Fruit fly (Drosophila melanogaster) whole organism, embryonic: Measurements from ENCODE around the gene Neurochondrin.

Experiments used
- Bgb ChIP-seq: fragments of 200-800 bp; sonication (Bioruptor generic); IDR thresholded peaks from 2 replicates; pipeline ENCODE4 v1.3.6; 2022; ENCODE audit warnings: missing biosample characterization, missing genetic modification characterization; ENCODE audit not compliant: partially characterized antibody
- CG11504 ChIP-seq: fragments of 200-800 bp; sonication (Bioruptor generic); optimal IDR thresholded peaks from 3 replicates; lab custom pipeline; 2019; ENCODE audit warnings: missing biosample characterization, mild to moderate bottlenecking, missing genetic modification characterization, moderate library complexity
- CG15269 ChIP-seq: fragments of 200-800 bp; sonication (Bioruptor generic); optimal IDR thresholded peaks from 2 replicates; lab custom pipeline; 2018; ENCODE audit warnings: missing biosample characterization, mild to moderate bottlenecking, missing genetic modification characterization, moderate library complexity
- CG17361 ChIP-seq: fragments of 200-800 bp; sonication (Bioruptor generic); IDR thresholded peaks from 3 replicates; pipeline ENCODE4 v1.3.6; 2022; ENCODE audit warnings: missing biosample characterization, missing genetic modification characterization
- CG18599 ChIP-seq: fragments of 200-800 bp; sonication (Bioruptor generic); optimal IDR thresholded peaks from 3 replicates; lab custom pipeline; 2017; ENCODE audit warnings: missing biosample characterization, missing genetic modification characterization, mild to moderate bottlenecking, moderate library complexity, missing genetic modification reagents
- CG2120 ChIP-seq: fragments of 200-800 bp; sonication (Bioruptor generic); optimal IDR thresholded peaks from 3 replicates; lab custom pipeline; 2016; ENCODE audit warnings: missing biosample characterization, missing genetic modification characterization
- CG2129 ChIP-seq: fragments of 200-800 bp; sonication (Bioruptor generic); IDR thresholded peaks from 2 replicates; pipeline ENCODE4 v1.3.6; 2022; ENCODE audit warnings: missing biosample characterization, missing genetic modification characterization; ENCODE audit not compliant: partially characterized antibody
- CG2199 ChIP-seq: fragments of 200-800 bp; sonication (Bioruptor generic); IDR thresholded peaks from 3 replicates; pipeline ENCODE4 v1.3.6; 2022; ENCODE audit warnings: missing biosample characterization, missing genetic modification characterization
- CG2678 ChIP-seq: fragments of 200-800 bp; sonication (Bioruptor generic); optimal IDR thresholded peaks from 3 replicates; lab custom pipeline; 2019; ENCODE audit warnings: missing biosample characterization, mild to moderate bottlenecking, missing genetic modification characterization, moderate library complexity
- CG3065 ChIP-seq: fragments of 200-800 bp; sonication (Bioruptor generic); optimal IDR thresholded peaks from 2 replicates; lab custom pipeline; 2016; ENCODE audit warnings: missing biosample characterization, missing genetic modification characterization
- CG42726 ChIP-seq: fragments of 200-800 bp; sonication (Bioruptor generic); IDR thresholded peaks from 2 replicates; pipeline ENCODE4 v1.3.6; 2022; ENCODE audit warnings: missing biosample characterization, missing genetic modification characterization; ENCODE audit not compliant: partially characterized antibody
- CG6175 ChIP-seq: fragments of 200-800 bp; sonication (Bioruptor generic); IDR thresholded peaks from 3 replicates; pipeline ENCODE4 v1.3.6; 2022; ENCODE audit warnings: missing biosample characterization, missing genetic modification characterization
- CG6654 ChIP-seq: fragments of 200-800 bp; sonication (Bioruptor generic); optimal IDR thresholded peaks from 2 replicates; lab custom pipeline; 2017; ENCODE audit warnings: missing biosample characterization, mild to moderate bottlenecking, missing genetic modification characterization
- CG7839 ChIP-seq: fragments of 200-800 bp; sonication (Bioruptor generic); optimal IDR thresholded peaks from 3 replicates; lab custom pipeline; 2018; ENCODE audit warnings: missing biosample characterization, mild to moderate bottlenecking, missing genetic modification characterization, moderate library complexity
- CG7963 ChIP-seq: fragments of 200-800 bp; sonication (Bioruptor generic); IDR thresholded peaks from 3 replicates; pipeline ENCODE4 v1.3.6; 2022; ENCODE audit warnings: missing biosample characterization, missing genetic modification characterization; ENCODE audit not compliant: partially characterized antibody
- CG8388 ChIP-seq: fragments of 200-800 bp; sonication (Bioruptor generic); optimal IDR thresholded peaks from 2 replicates; lab custom pipeline; 2019; ENCODE audit warnings: missing biosample characterization, mild to moderate bottlenecking, missing genetic modification characterization, moderate library complexity
- CG9727 ChIP-seq: fragments of 200-800 bp; sonication (Bioruptor generic); optimal IDR thresholded peaks from 3 replicates; lab custom pipeline; 2017; ENCODE audit warnings: missing biosample characterization, mild to moderate bottlenecking, missing genetic modification characterization
- Chrac-16 ChIP-seq: fragments of 200-800 bp; sonication (Bioruptor generic); optimal IDR thresholded peaks from 3 replicates; lab custom pipeline; 2016; ENCODE audit warnings: missing biosample characterization, missing genetic modification characterization
- Deaf1 ChIP-seq: fragments of 200-800 bp; optimal IDR thresholded peaks from 3 replicates; lab custom pipeline; 2019; ENCODE audit warnings: missing biosample characterization, mild to moderate bottlenecking, missing genetic modification characterization, moderate library complexity
- Doc3 ChIP-seq: fragments of 200-800 bp; sonication (Bioruptor generic); IDR thresholded peaks from 3 replicates; pipeline ENCODE4 v1.3.6; 2022; ENCODE audit warnings: missing biosample characterization, missing genetic modification characterization; ENCODE audit not compliant: partially characterized antibody
- Fer1 ChIP-seq: fragments of 200-800 bp; sonication (Bioruptor generic); optimal IDR thresholded peaks from 2 replicates; lab custom pipeline; 2017; ENCODE audit warnings: missing biosample characterization, mild to moderate bottlenecking, missing genetic modification characterization
- Fer3 ChIP-seq: fragments of 200-800 bp; sonication (Bioruptor generic); optimal IDR thresholded peaks from 2 replicates; lab custom pipeline; 2018; ENCODE audit warnings: missing biosample characterization, mild to moderate bottlenecking, missing genetic modification characterization, moderate library complexity
- Hand ChIP-seq: fragments of 200-800 bp; sonication (Bioruptor generic); optimal IDR thresholded peaks from 2 replicates; lab custom pipeline; 2017; ENCODE audit warnings: mild to moderate bottlenecking, missing biosample characterization, missing genetic modification reagents, missing genetic modification characterization
- Hmr ChIP-seq: fragments of 200-800 bp; sonication (Bioruptor generic); optimal IDR thresholded peaks from 3 replicates; lab custom pipeline; 2017; ENCODE audit warnings: mild to moderate bottlenecking, missing biosample characterization, missing genetic modification reagents, missing genetic modification characterization
- MESR4 ChIP-seq: fragments of 200-800 bp; sonication (Bioruptor generic); optimal IDR thresholded peaks from 2 replicates; lab custom pipeline; 2018; ENCODE audit warnings: missing biosample characterization, mild to moderate bottlenecking, missing genetic modification characterization, moderate library complexity
- Meics ChIP-seq: fragments of 200-800 bp; sonication (Bioruptor generic); optimal IDR thresholded peaks from 2 replicates; lab custom pipeline; 2017; ENCODE audit warnings: missing biosample characterization, mild to moderate bottlenecking, missing genetic modification characterization
- Myb ChIP-seq: fragments of 200-800 bp; sonication (Bioruptor generic); optimal IDR thresholded peaks from 2 replicates; lab custom pipeline; 2016; ENCODE audit warnings: missing biosample characterization, missing genetic modification characterization
- Scr ChIP-seq: fragments of 200-800 bp; sonication (Bioruptor generic); IDR thresholded peaks from 2 replicates; pipeline ENCODE4 v1.3.6; 2022; ENCODE audit warnings: missing biosample characterization, missing genetic modification characterization; ENCODE audit not compliant: partially characterized antibody
- Sin3A ChIP-seq: fragments of >200 bp; optimal IDR thresholded peaks from 2 replicates; lab custom pipeline; 2018
- Sry-β ChIP-seq: fragments of 200-800 bp; sonication (Bioruptor generic); optimal IDR thresholded peaks from 2 replicates; lab custom pipeline; 2018; ENCODE audit warnings: missing biosample characterization, mild to moderate bottlenecking, missing genetic modification characterization, moderate library complexity
- ab ChIP-seq: fragments of 200-800 bp; sonication (Bioruptor generic); optimal IDR thresholded peaks from 2 replicates; lab custom pipeline; 2016; ENCODE audit warnings: missing biosample characterization, missing genetic modification characterization
- ato ChIP-seq: fragments of 200-800 bp; sonication (Bioruptor generic); IDR thresholded peaks from 2 replicates; pipeline ENCODE4 v1.3.6; 2022; ENCODE audit warnings: missing biosample characterization, missing genetic modification characterization; ENCODE audit not compliant: partially characterized antibody
- bigmax ChIP-seq: fragments of 200-800 bp; sonication (Bioruptor generic); optimal IDR thresholded peaks from 2 replicates; lab custom pipeline; 2018; ENCODE audit warnings: missing biosample characterization, mild to moderate bottlenecking, missing genetic modification characterization
- chinmo ChIP-seq: fragments of 200-800 bp; sonication (Bioruptor generic); IDR thresholded peaks from 4 replicates; pipeline ENCODE4 v1.3.6; 2022; ENCODE audit warnings: missing biosample characterization, missing genetic modification characterization; ENCODE audit not compliant: partially characterized antibody
- crc ChIP-seq: fragments of 200-800 bp; sonication (Bioruptor generic); optimal IDR thresholded peaks from 2 replicates; lab custom pipeline; 2016; ENCODE audit warnings: missing biosample characterization, missing genetic modification characterization
- dysf ChIP-seq: fragments of 200-800 bp; sonication (Bioruptor generic); IDR thresholded peaks from 3 replicates; pipeline ENCODE4 v1.3.6; 2022; ENCODE audit warnings: missing biosample characterization, missing genetic modification characterization
- ewg ChIP-seq: fragments of 200-800 bp; sonication (Bioruptor generic); optimal IDR thresholded peaks from 3 replicates; lab custom pipeline; 2017; ENCODE audit warnings: mild to moderate bottlenecking, missing biosample characterization, missing genetic modification reagents, missing genetic modification characterization
- gem ChIP-seq: fragments of 200-800 bp; sonication (Bioruptor generic); optimal IDR thresholded peaks from 2 replicates; lab custom pipeline; 2019; ENCODE audit warnings: missing biosample characterization, mild to moderate bottlenecking, missing genetic modification characterization, moderate library complexity
- grau ChIP-seq: fragments of 200-800 bp; optimal IDR thresholded peaks from 3 replicates; lab custom pipeline; 2019; ENCODE audit warnings: missing biosample characterization, mild to moderate bottlenecking, missing genetic modification characterization, moderate library complexity
- lilli ChIP-seq: fragments of 200-800 bp; sonication (Bioruptor generic); optimal IDR thresholded peaks from 3 replicates; lab custom pipeline; 2016; ENCODE audit warnings: missing biosample characterization, missing genetic modification characterization
- odd ChIP-seq: fragments of 200-800 bp; sonication (Bioruptor generic); optimal IDR thresholded peaks from 2 replicates; lab custom pipeline; 2017; ENCODE audit warnings: missing biosample characterization, mild to moderate bottlenecking, missing genetic modification characterization
- pb ChIP-seq: fragments of 200-800 bp; sonication (Bioruptor generic); optimal IDR thresholded peaks from 3 replicates; lab custom pipeline; 2016; ENCODE audit warnings: missing biosample characterization, missing genetic modification characterization
- row ChIP-seq: fragments of 200-800 bp; sonication (Bioruptor generic); IDR thresholded peaks from 3 replicates; pipeline ENCODE4 v1.3.6; 2022; ENCODE audit warnings: missing biosample characterization, missing genetic modification characterization
- sens ChIP-seq: fragments of 200-800 bp; sonication (Bioruptor generic); peaks from one replicate; lab custom pipeline; 2016; ENCODE audit warnings: missing biosample characterization, missing genetic modification characterization
- sob ChIP-seq: fragments of 200-800 bp; sonication (Bioruptor generic); IDR thresholded peaks from 2 replicates; pipeline ENCODE4 v1.3.6; 2022; ENCODE audit warnings: missing biosample characterization, missing genetic modification characterization
- sr ChIP-seq: fragments of 200-800 bp; sonication (Bioruptor generic); IDR thresholded peaks from 3 replicates; pipeline ENCODE4 v1.3.6; 2022; ENCODE audit warnings: missing biosample characterization, missing genetic modification characterization
- unc-4 ChIP-seq: fragments of 200-800 bp; sonication (Bioruptor generic); IDR thresholded peaks from 2 replicates; pipeline ENCODE4 v1.3.6; 2022; ENCODE audit warnings: missing biosample characterization, missing genetic modification characterization; ENCODE audit not compliant: partially characterized antibody
- z ChIP-seq: fragments of 200-800 bp; sonication (Bioruptor generic); IDR thresholded peaks from 3 replicates; pipeline ENCODE4 v1.3.6; 2022; ENCODE audit warnings: missing biosample characterization, missing genetic modification characterization

Gene Neurochondrin

DNA sequence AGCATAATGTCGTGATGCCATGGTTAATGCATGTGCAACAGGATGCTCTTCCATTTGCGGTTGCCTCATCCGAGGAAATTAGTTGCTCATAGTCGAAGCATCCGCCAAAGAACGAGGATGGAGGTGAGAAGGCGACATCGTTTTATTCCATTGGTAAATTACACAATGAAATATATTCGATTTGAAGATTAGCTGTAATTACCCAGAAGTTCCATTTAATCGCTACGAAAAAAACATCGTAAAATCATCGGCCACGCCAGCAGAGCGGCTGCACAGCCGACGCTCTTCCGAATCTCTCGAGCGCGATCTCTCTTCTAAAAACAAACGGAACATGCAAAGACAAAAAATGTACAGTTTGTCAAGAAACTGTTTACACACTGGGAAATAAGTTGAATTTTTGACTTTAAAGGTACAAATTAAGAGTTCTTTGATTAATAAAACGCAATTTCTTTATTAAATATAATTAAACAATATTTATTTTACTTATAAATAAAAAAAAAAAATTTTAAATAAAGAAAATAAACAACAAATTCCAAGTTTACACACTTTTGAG is 7.6 kb upstream of the Neurochondrin start (continued):
- TF ChIP-seq ato (GFP tag; lab: Robert Waterston, UW) (0 out of 2 replicates have a peak, but pooled peaks have one; percentile 17), Scr (GFP tag; lab: Robert Waterston, UW) (peak; percentile 60), unc-4 (GFP tag; lab: Robert Waterston, UW) (peak; percentile 65), CG15269 (tag; lab: Kevin White, UChicago) (peak; percentile 39), Deaf1 (tag; lab: Kevin White, UChicago) (peak; percentile 56), Chrac-16 (GFP tag; lab: Kevin White, UChicago) (no peak), Bgb (GFP tag; lab: Robert Waterston, UW) (peak; percentile 15; the same call in 1 of the 2 replicates), CG8388 (GFP tag; lab: Kevin White, UChicago) (peak; percentile 96), Myb (GFP tag; lab: Kevin White, UChicago) (no peak), Doc3 (peak; percentile 75), crc (GFP tag; lab: Kevin White, UChicago) (no peak), CG7963 (GFP tag; lab: Robert Waterston, UW) (no peak), CG42726 (GFP tag; lab: Robert Waterston, UW) (no peak), Sry-β (GFP tag; lab: Kevin White, UChicago) (peak; percentile 73), bigmax (GFP tag; lab: Kevin White, UChicago) (no peak), CG2199 (GFP tag; lab: Robert Waterston, UW) (0 out of 3 replicates have a peak, but pooled peaks have one; percentile 26), lilli (GFP tag; lab: Kevin White, UChicago) (no peak), CG2129 (peak; percentile 61), sens (GFP tag; lab: Kevin White, UChicago) (peak; percentile 20)

DNA sequence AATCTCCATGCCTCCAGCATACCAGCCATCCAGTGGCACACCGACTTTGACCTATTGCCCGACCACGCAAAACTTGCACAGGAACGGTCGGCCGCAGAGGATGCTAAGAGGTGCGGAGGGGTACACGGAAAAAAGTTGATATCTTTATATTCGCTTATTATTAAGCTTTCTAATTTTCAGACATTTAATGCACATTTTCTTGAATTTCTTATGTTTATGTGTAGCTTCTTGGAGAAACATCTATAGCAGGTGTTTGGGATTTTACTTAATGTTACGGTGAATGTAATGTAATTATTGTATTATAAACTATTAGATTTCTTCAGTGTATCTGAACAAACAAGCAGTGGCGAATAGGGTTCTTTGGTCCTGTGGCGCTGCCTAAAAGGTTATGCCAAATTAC is 5.3 kb upstream of the Neurochondrin start:
- no peak for TF ChIP-seq CG6654
- TF ChIP-seq gem (tag; lab: Kevin White, UChicago), result peak; percentile 19
- 0 out of 4 replicates have a peak, but pooled peaks have one; percentile 2 for TF ChIP-seq chinmo (GFP tag; lab: Robert Waterston, UW)
- no peak for TF ChIP-seq CG3065 (GFP tag; lab: Kevin White, UChicago)
- TF ChIP-seq row (GFP tag; lab: Robert Waterston, UW), result peak; percentile 40; the same call in 2 of the 3 replicates
- no peak for TF ChIP-seq Fer3 (tag; lab: Kevin White, UChicago)
- TF ChIP-seq Hmr (GFP tag; lab: Kevin White, UChicago), result peak; percentile 34
- no peak for TF ChIP-seq MESR4 (GFP tag; lab: Kevin White, UChicago)
- peak; percentile 7 for TF ChIP-seq CG2678 (tag; lab: Kevin White, UChicago)
- TF ChIP-seq CG6175 (GFP tag; lab: Robert Waterston, UW), result no peak
- no peak for TF ChIP-seq z (GFP tag; lab: Robert Waterston, UW)
- no peak for TF ChIP-seq CG17361 (GFP tag; lab: Robert Waterston, UW)
- no peak for TF ChIP-seq Sin3A (lab: Kevin White, UChicago)
- peak; percentile 30 for TF ChIP-seq CG7839 (tag; lab: Kevin White, UChicago)
- TF ChIP-seq dysf (GFP tag; lab: Robert Waterston, UW), result peak; percentile 9; the same call in 1 of the 3 replicates
- TF ChIP-seq CG11504 (tag; lab: Kevin White, UChicago), result peak; percentile 0
- no peak for TF ChIP-seq odd (GFP tag; lab: Kevin White, UChicago)
- TF ChIP-seq Fer1 (GFP tag; lab: Kevin White, UChicago), result peak; percentile 49
- peak; percentile 54 for TF ChIP-seq CG2120 (GFP tag; lab: Kevin White, UChicago)
- TF ChIP-seq grau (tag; lab: Kevin White, UChicago), result peak; percentile 4
- no peak for TF ChIP-seq ewg (GFP tag; lab: Kevin White, UChicago)
- TF ChIP-seq ab (GFP tag; lab: Kevin White, UChicago), result no peak
- no peak for TF ChIP-seq sob (GFP tag; lab: Robert Waterston, UW)
- no peak for TF ChIP-seq sr
- no peak for TF ChIP-seq pb (GFP tag; lab: Kevin White, UChicago)
- peak; percentile 26 for TF ChIP-seq Hand
- TF ChIP-seq CG18599, result peak; percentile 65
- peak; percentile 23 for TF ChIP-seq Meics (GFP tag; lab: Kevin White, UChicago)
- no peak for TF ChIP-seq Chrac-16 (GFP tag; lab: Kevin White, UChicago)
- TF ChIP-seq CG9727 (GFP tag; lab: Kevin White, UChicago), result peak; percentile 30
